Worm (Caenorhabditis elegans) whole organism, midembryonic: Measurements from ENCODE around the gene nlp-7.

Experiments
- T22C8.4 ChIP-seq: fragments of 200-800 bp; sonication (Bioruptor generic); IDR thresholded peaks from 2 replicates; pipeline ENCODE4 v1.3.6; 2022; ENCODE audit warnings: missing genetic modification characterization, missing compliant biosample characterization
- cog-1 ChIP-seq: sonication (generic microtip); optimal IDR thresholded peaks from 2 replicates; lab custom pipeline; 2016; ENCODE audit warnings: missing genetic modification characterization, missing compliant biosample characterization
- flt-1 ChIP-seq: fragments of 200-800 bp; sonication (Bioruptor generic); IDR thresholded peaks from 2 replicates; pipeline ENCODE4 v1.3.6; 2022; ENCODE audit warnings: missing genetic modification characterization, missing compliant biosample characterization
- klf-2 ChIP-seq: fragments of 200-800 bp; sonication (Bioruptor generic); conservative IDR thresholded peaks from 2 replicates; pipeline ENCODE4 v1.3.6; 2022; ENCODE audit warnings: missing genetic modification reagents, missing genetic modification characterization, missing compliant biosample characterization
- med-1 ChIP-seq: sonication (generic microtip); optimal IDR thresholded peaks from 2 replicates; lab custom pipeline; 2017; ENCODE audit warnings: missing genetic modification characterization, mild to moderate bottlenecking, missing compliant biosample characterization, antibody characterized with exemption, missing genetic modification reagents; ENCODE audit not compliant: insufficient read depth
- ref-1 ChIP-seq: fragments of 200-800 bp; sonication (Bioruptor generic); conservative IDR thresholded peaks from 2 replicates; pipeline ENCODE4 v1.3.6; 2022; ENCODE audit warnings: missing genetic modification reagents, missing genetic modification characterization, missing compliant biosample characterization
- tab-1 ChIP-seq: fragments of 200-800 bp; sonication (Bioruptor generic); IDR thresholded peaks from 2 replicates; pipeline ENCODE4 v1.3.6; 2022; ENCODE audit warnings: missing genetic modification characterization, missing compliant biosample characterization
- ztf-23 ChIP-seq: fragments of 200-800 bp; sonication (Bioruptor generic); IDR thresholded peaks from 2 replicates; pipeline ENCODE4 v1.3.6; 2022; ENCODE audit warnings: missing genetic modification reagents, missing genetic modification characterization, missing compliant biosample characterization
- ztf-29 ChIP-seq: fragments of 200-800 bp; sonication (Bioruptor generic); IDR thresholded peaks from 2 replicates; pipeline ENCODE4 v1.3.6; 2022; ENCODE audit warnings: missing genetic modification reagents, missing genetic modification characterization, missing compliant biosample characterization

- TF ChIP-seq ztf-29 (GFP tag; lab: Robert Waterston, UW): no peak
- no peak for TF ChIP-seq ztf-23 (GFP tag; lab: Robert Waterston, UW)
- no peak for TF ChIP-seq ref-1
- TF ChIP-seq cog-1 (tag; lab: Kevin White, UChicago): no peak
- TF ChIP-seq tab-1 (GFP tag; lab: Robert Waterston, UW): no peak
- no peak for TF ChIP-seq med-1 (GFP tag; lab: Kevin White, UChicago)
- TF ChIP-seq flt-1 (GFP tag; lab: Robert Waterston, UW): no peak
- no peak for TF ChIP-seq klf-2 (GFP tag; lab: Robert Waterston, UW)
- TF ChIP-seq T22C8.4 (GFP tag; lab: Robert Waterston, UW): no peak
Observed at ce11 chrX:8612278-8612677, 19.3 kb downstream of the nlp-7 start.
